Fruit fly (Drosophila melanogaster): ENCODE results near the gene Skp2.

Skp2 gene

DNA sequence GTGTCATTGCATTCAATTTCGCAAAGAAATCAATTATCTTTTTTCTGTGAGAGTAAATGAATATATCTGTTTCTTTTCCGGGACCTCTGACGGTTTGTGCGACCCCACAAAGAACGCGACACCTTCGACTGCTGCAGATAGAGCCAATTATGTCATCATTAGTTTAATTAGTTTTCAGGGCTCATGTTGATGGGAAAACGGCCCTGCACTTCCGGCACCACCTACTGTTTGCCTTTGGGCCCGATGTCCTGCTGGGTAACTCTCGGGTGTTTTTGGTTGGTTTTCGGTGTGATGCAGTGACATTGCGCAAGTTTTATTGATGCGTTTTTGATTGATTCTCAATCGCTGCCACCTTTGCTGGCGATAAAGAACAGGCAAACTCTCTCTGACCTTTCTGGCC lies 2.7 kb upstream of the Skp2 start:
- TF ChIP-seq psq (optimal IDR thresholded peaks at IDR 0.05) (no peak), Myc (optimal IDR thresholded peaks at IDR 0.05) (no peak), insv (optimal IDR thresholded peaks at IDR 0.05) (no peak)

DNA sequence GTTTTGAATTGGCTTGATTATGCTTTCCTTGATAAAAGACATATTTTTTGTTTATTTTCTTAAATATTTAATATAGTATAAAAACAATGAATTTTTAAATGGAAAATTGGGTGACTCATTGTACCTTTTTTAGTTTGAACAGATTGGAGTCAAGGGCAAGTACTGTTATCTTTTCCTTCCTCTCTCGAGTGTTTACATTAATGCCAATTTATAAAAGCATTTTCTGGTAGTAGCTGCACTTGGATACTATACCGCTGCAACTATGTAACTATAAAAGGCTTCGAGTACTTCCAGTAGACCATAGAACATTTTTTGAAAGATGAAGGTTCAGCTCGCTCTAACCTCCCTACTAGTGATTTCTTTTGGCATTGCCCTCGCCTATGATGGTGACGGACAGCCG lies 2.7 kb downstream of the Skp2 start, which contains the start of gene CG14645:
CG14645 (plus strand) TSS at position 301 of the 400 bp plus-strand sequence.
- TF ChIP-seq ttk (optimal IDR thresholded peaks at IDR 0.05) = no peak
- no peak for TF ChIP-seq psq (optimal IDR thresholded peaks at IDR 0.05)

dm6 chr3R:4333964-4334363 lies 3.5 kb downstream of the Skp2 start, which contains the start of gene CG9776:
CG9776 (minus strand) TSS chr3R:4334071.
- TF ChIP-seq Sin3A (optimal IDR thresholded peaks at IDR 0.05) (no peak), h (optimal IDR thresholded peaks at IDR 0.05) (no peak)

DNA sequence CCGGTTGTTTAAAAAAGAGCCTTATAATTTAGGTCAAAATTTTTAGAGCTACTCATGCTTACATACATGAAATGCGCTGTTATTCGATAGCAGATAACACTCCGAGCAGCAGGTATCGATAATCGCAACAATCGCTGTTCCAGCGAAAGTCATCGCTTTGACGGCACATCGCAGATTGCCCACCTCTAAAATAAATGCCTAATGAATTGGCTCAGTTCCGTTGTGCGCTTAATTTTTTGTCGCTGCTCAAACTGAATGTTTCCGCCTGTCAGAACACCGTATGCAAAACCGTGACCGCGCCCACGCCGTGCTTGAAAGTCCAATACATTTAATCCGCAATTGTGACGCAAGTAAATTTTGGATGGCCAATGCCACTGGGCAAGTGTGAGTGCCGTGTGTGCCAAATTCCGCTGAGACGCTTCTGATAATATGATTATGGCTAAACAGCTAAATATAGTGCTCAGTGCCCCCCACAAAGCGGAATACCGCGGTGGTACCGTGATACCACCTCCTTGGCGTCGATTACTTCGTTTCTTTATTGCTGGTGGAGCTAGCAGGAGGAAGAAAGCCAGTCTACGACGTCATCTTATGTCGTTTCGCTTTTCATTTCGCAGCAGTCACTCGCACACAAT lies 17.9 kb downstream of the Skp2 start, which contains the start of gene CG9795:
CG9795 (plus strand) TSS at position 177 of the 632 bp plus-strand sequence.
- TF ChIP-seq ttk (optimal IDR thresholded peaks at IDR 0.05) (no peak), Myc (optimal IDR thresholded peaks at IDR 0.05) (no peak), h (optimal IDR thresholded peaks at IDR 0.05) (no peak), Sin3A (optimal IDR thresholded peaks at IDR 0.05) (no peak), insv (optimal IDR thresholded peaks at IDR 0.05) (no peak), psq (optimal IDR thresholded peaks at IDR 0.05) (no peak)

DNA sequence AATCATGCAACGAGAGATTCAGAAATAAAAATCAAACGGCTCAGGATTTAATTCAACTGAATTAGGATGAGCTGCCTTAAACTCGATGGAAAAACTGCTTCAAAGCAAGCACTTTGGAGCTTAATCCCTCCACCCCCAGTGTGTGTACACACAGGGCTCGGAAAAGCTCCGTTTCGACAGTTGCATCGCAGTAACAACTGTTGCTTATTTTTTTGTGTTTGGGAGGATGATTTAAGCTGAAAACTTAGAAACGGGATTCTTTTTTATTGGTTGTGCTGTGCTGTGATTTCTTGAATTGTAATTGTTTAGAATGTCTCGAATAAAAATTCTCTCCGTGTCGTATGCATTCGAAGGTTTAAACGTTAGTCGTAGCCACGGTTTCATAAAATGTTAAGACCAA lies 18.5 kb downstream of the Skp2 start, which contains the start of gene Syt14:
Syt14 (minus strand) TSS at position 71 of the 400 bp plus-strand sequence.
- TF ChIP-seq Myc (optimal IDR thresholded peaks at IDR 0.05) = no peak
- TF ChIP-seq insv (optimal IDR thresholded peaks at IDR 0.05) = no peak
- TF ChIP-seq Sin3A (optimal IDR thresholded peaks at IDR 0.05) = no peak
- TF ChIP-seq ttk (optimal IDR thresholded peaks at IDR 0.05) = no peak
- TF ChIP-seq h (optimal IDR thresholded peaks at IDR 0.05) = no peak
- TF ChIP-seq psq (optimal IDR thresholded peaks at IDR 0.05) = no peak

DNA sequence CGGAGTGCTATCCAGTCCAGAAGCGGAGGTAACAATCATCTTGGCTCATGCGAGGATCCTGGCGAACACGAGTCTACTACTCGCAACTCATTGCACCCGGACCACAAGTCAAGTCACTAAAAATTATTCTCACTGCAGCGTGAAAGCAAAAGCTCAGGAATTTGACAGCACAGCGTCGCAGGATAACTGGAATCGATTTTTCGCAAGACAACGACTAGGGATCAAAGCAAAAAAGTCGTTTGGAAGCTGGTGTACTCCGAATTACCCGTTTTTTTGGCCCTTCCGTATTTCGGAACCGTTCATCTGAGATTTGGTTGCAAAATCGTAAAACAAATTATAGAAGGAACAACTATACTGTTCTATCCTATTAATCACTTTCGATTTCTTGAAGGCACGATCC lies 18.9 kb downstream of the Skp2 start:
- no peak for TF ChIP-seq ttk (optimal IDR thresholded peaks at IDR 0.05)
- TF ChIP-seq insv (optimal IDR thresholded peaks at IDR 0.05) = no peak
- no peak for TF ChIP-seq h (optimal IDR thresholded peaks at IDR 0.05)
- TF ChIP-seq psq (optimal IDR thresholded peaks at IDR 0.05) = no peak
- TF ChIP-seq Myc (optimal IDR thresholded peaks at IDR 0.05) = no peak
- no peak for TF ChIP-seq Sin3A (optimal IDR thresholded peaks at IDR 0.05)

- no peak for TF ChIP-seq psq (optimal IDR thresholded peaks at IDR 0.05)
- TF ChIP-seq h (optimal IDR thresholded peaks at IDR 0.05) = no peak
- no peak for TF ChIP-seq ttk (optimal IDR thresholded peaks at IDR 0.05)
- no peak for TF ChIP-seq Sin3A (optimal IDR thresholded peaks at IDR 0.05)
- no peak for TF ChIP-seq Myc (optimal IDR thresholded peaks at IDR 0.05)
- TF ChIP-seq insv (optimal IDR thresholded peaks at IDR 0.05) = no peak
Observed at dm6 chr3R:4311067-4311723, 26.3 kb downstream of the Skp2 start, which contains the start of gene Suv3. Suv3 (plus strand) TSS chr3R:4311555.

- TF ChIP-seq insv (optimal IDR thresholded peaks at IDR 0.05) (no peak), Sin3A (optimal IDR thresholded peaks at IDR 0.05) (no peak), Myc (optimal IDR thresholded peaks at IDR 0.05) (no peak), h (optimal IDR thresholded peaks at IDR 0.05) (no peak), ttk (optimal IDR thresholded peaks at IDR 0.05) (no peak), psq (optimal IDR thresholded peaks at IDR 0.05) (no peak)
Observed at dm6 chr3R:4310683-4311066, 26.8 kb downstream of the Skp2 start, which contains the start of gene Vps24. Vps24 (minus strand) TSS chr3R:4310947.

dm6 chr3R:4308708-4309107 lies 28.8 kb downstream of the Skp2 start:
- no peak for TF ChIP-seq psq (optimal IDR thresholded peaks at IDR 0.05)
- no peak for TF ChIP-seq h (optimal IDR thresholded peaks at IDR 0.05)
- no peak for TF ChIP-seq Sin3A (optimal IDR thresholded peaks at IDR 0.05)
- TF ChIP-seq Myc (optimal IDR thresholded peaks at IDR 0.05) = no peak
- no peak for TF ChIP-seq ttk (optimal IDR thresholded peaks at IDR 0.05)
- TF ChIP-seq insv (optimal IDR thresholded peaks at IDR 0.05) = no peak

DNA sequence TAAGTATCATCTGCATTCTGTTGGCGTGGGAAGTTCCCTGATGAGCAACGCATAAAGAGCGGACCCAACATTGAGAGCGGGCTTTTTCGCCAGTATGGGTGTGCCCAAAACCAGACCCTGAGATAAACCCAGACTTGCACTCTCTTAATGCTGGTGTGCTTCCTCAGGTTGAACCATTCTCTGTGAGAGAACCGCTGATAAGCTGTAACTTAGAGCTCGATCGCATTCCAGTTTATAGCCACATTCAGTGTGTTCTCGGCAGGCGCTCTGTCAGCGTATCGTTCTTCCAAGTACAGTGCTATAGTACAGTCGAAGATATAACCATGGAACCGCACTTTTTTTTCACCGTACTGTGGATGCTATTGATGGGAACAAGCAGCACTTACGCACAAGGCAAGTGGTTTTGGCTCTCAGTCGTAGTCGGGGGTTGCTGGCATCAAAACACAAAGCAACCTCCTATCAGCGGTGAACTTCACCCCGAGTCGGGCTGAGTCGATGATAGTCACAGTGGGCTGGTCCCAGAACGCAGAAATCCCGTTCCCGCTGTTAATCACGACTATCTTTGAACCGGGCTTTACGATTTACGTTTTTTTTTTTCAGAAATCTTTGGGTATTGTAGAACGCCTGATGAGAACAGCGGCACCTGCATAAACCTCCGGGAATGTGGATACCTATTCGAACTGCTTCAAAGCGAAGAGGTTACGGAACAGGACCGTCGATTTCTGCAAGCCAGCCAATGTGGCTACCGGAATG lies 29.6 kb downstream of the Skp2 start, which contains the start of gene MP1:
MP1 (plus strand) TSS at position 245 of the 753 bp plus-strand sequence.
- TF ChIP-seq Sin3A (optimal IDR thresholded peaks at IDR 0.05) (no peak), psq (optimal IDR thresholded peaks at IDR 0.05) (no peak), h (optimal IDR thresholded peaks at IDR 0.05) (no peak), insv (optimal IDR thresholded peaks at IDR 0.05) (no peak), Myc (optimal IDR thresholded peaks at IDR 0.05) (no peak), ttk (optimal IDR thresholded peaks at IDR 0.05) (no peak)

DNA sequence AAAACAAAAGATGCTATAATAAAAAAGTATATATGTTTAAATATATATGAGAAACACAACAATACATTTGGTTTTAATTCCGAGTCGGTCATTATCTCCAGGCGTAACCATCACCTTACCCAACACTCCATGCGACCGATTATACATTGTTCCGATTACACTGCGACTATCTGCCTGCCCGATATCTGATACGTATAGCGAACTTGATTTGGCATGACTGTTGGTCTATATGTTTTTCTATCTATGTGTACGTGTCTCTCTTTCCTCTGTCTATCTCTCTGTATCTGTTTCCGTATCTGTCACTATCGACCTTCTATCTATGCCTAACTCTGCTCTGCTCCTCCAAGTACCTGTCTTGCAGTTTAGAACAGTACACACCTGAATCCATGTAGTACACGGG lies 36.0 kb downstream of the Skp2 start:
- TF ChIP-seq insv (optimal IDR thresholded peaks at IDR 0.05) = no peak
- TF ChIP-seq Sin3A (optimal IDR thresholded peaks at IDR 0.05) = no peak
- no peak for TF ChIP-seq psq (optimal IDR thresholded peaks at IDR 0.05)
- no peak for TF ChIP-seq ttk (optimal IDR thresholded peaks at IDR 0.05)
- TF ChIP-seq Myc (optimal IDR thresholded peaks at IDR 0.05) = no peak
- no peak for TF ChIP-seq h (optimal IDR thresholded peaks at IDR 0.05)

- TF ChIP-seq ttk (optimal IDR thresholded peaks at IDR 0.05) = no peak
- no peak for TF ChIP-seq Myc (optimal IDR thresholded peaks at IDR 0.05)
- no peak for TF ChIP-seq Sin3A (optimal IDR thresholded peaks at IDR 0.05)
- no peak for TF ChIP-seq insv (optimal IDR thresholded peaks at IDR 0.05)
Observed at dm6 chr3R:4294689-4295088, 42.8 kb downstream of the Skp2 start, which contains the start of gene Nepl11. Nepl11 (minus strand) TSS chr3R:4294840.

Data from Kc167 (cell line).